Fruit fly (Drosophila melanogaster) whole organism, embryonic: ENCODE measurements around the gene CG13949.
A peak's percentile ranks its signal among the peaks of the same experiment; 100 is the strongest.

ENCODE experiments used
- Ada2b ChIP-seq: fragments of 200-800 bp; sonication (Bioruptor generic); IDR thresholded peaks from 2 replicates; pipeline ENCODE4 v1.3.6; 2022; ENCODE audit warnings: missing biosample characterization, missing genetic modification characterization
- Adf1 ChIP-seq: fragments of 200-800 bp; sonication (Bioruptor generic); IDR thresholded peaks from 2 replicates; pipeline ENCODE4 v1.3.6; 2022; ENCODE audit warnings: missing biosample characterization, missing genetic modification characterization
- CG10147 ChIP-seq: fragments of 200-800 bp; sonication (Bioruptor generic); optimal IDR thresholded peaks from 2 replicates; lab custom pipeline; 2019; ENCODE audit warnings: missing biosample characterization, mild to moderate bottlenecking, missing genetic modification characterization, moderate library complexity
- CG10209 ChIP-seq: fragments of 200-800 bp; sonication (Bioruptor generic); optimal IDR thresholded peaks from 3 replicates; lab custom pipeline; 2017; ENCODE audit warnings: missing biosample characterization, mild to moderate bottlenecking, missing genetic modification characterization, missing genetic modification reagents
- CG11723 ChIP-seq: fragments of 200-800 bp; sonication (Bioruptor generic); optimal IDR thresholded peaks from 2 replicates; lab custom pipeline; 2017; ENCODE audit warnings: missing biosample characterization, mild to moderate bottlenecking, missing genetic modification characterization
- CG12104 ChIP-seq: fragments of 200-800 bp; sonication (Bioruptor generic); optimal IDR thresholded peaks from 3 replicates; lab custom pipeline; 2016; ENCODE audit warnings: missing biosample characterization, missing genetic modification characterization
- CG12299 ChIP-seq: fragments of 200-800 bp; sonication (Bioruptor generic); optimal IDR thresholded peaks from 2 replicates; lab custom pipeline; 2018; ENCODE audit warnings: missing biosample characterization, mild to moderate bottlenecking, missing genetic modification characterization
- CG12942 ChIP-seq: fragments of 200-800 bp; sonication (Bioruptor generic); optimal IDR thresholded peaks from 3 replicates; lab custom pipeline; 2016; ENCODE audit warnings: missing biosample characterization, missing genetic modification characterization
- CG13123 ChIP-seq: fragments of 200-800 bp; sonication (Bioruptor generic); optimal IDR thresholded peaks from 2 replicates; lab custom pipeline; 2016; ENCODE audit warnings: missing biosample characterization, missing genetic modification characterization
- CG13296 ChIP-seq: fragments of 200-800 bp; sonication (Bioruptor generic); optimal IDR thresholded peaks from 3 replicates; lab custom pipeline; 2018; ENCODE audit warnings: missing biosample characterization, mild to moderate bottlenecking, missing genetic modification characterization
- CG13424 ChIP-seq: fragments of 200-800 bp; sonication (Bioruptor generic); optimal IDR thresholded peaks from 2 replicates; lab custom pipeline; 2019; ENCODE audit warnings: missing biosample characterization, mild to moderate bottlenecking, missing genetic modification characterization, moderate library complexity
- CG15011 ChIP-seq: fragments of 200-800 bp; sonication (Bioruptor generic); optimal IDR thresholded peaks from 3 replicates; lab custom pipeline; 2018; ENCODE audit warnings: missing biosample characterization, mild to moderate bottlenecking, missing genetic modification characterization
- CG1529 ChIP-seq: fragments of 200-800 bp; sonication (Bioruptor generic); optimal IDR thresholded peaks from 3 replicates; lab custom pipeline; 2018; ENCODE audit warnings: missing biosample characterization, missing genetic modification characterization
- CG17568 ChIP-seq: fragments of 200-800 bp; sonication (Bioruptor generic); optimal IDR thresholded peaks from 2 replicates; lab custom pipeline; 2018; ENCODE audit warnings: missing biosample characterization, mild to moderate bottlenecking, missing genetic modification characterization, moderate library complexity
- CG18599 ChIP-seq: fragments of 200-800 bp; sonication (Bioruptor generic); optimal IDR thresholded peaks from 3 replicates; lab custom pipeline; 2017; ENCODE audit warnings: missing biosample characterization, missing genetic modification characterization, mild to moderate bottlenecking, moderate library complexity, missing genetic modification reagents
- CG18619 ChIP-seq: fragments of 200-800 bp; sonication (Bioruptor generic); optimal IDR thresholded peaks from 3 replicates; lab custom pipeline; 2017; ENCODE audit warnings: missing biosample characterization, mild to moderate bottlenecking, missing genetic modification characterization
- CG2120 ChIP-seq: fragments of 200-800 bp; sonication (Bioruptor generic); optimal IDR thresholded peaks from 3 replicates; lab custom pipeline; 2016; ENCODE audit warnings: missing biosample characterization, missing genetic modification characterization
- CG2712 ChIP-seq: fragments of 200-800 bp; optimal IDR thresholded peaks from 3 replicates; lab custom pipeline; 2019; ENCODE audit warnings: missing biosample characterization, mild to moderate bottlenecking, missing genetic modification characterization, moderate library complexity
- CG33557 ChIP-seq: fragments of 200-800 bp; sonication (Bioruptor generic); optimal IDR thresholded peaks from 2 replicates; lab custom pipeline; 2019; ENCODE audit warnings: missing biosample characterization, mild to moderate bottlenecking, missing genetic modification characterization, moderate library complexity
- CG6272 ChIP-seq: fragments of 200-800 bp; sonication (Bioruptor generic); IDR thresholded peaks from 2 replicates; pipeline ENCODE4 v1.3.6; 2022; ENCODE audit warnings: missing biosample characterization, missing genetic modification characterization
- CG6654 ChIP-seq: fragments of 200-800 bp; sonication (Bioruptor generic); optimal IDR thresholded peaks from 2 replicates; lab custom pipeline; 2017; ENCODE audit warnings: missing biosample characterization, mild to moderate bottlenecking, missing genetic modification characterization
- CG6791 ChIP-seq: fragments of 200-800 bp; sonication (Bioruptor generic); IDR thresholded peaks from 3 replicates; pipeline ENCODE4 v1.3.6; 2022; ENCODE audit warnings: missing biosample characterization, missing genetic modification characterization; ENCODE audit not compliant: partially characterized antibody
- CG9727 ChIP-seq: fragments of 200-800 bp; sonication (Bioruptor generic); optimal IDR thresholded peaks from 3 replicates; lab custom pipeline; 2017; ENCODE audit warnings: missing biosample characterization, mild to moderate bottlenecking, missing genetic modification characterization
- CG9817 ChIP-seq: fragments of 200-800 bp; sonication (Bioruptor generic); optimal IDR thresholded peaks from 2 replicates; lab custom pipeline; 2018; ENCODE audit warnings: missing biosample characterization, mild to moderate bottlenecking, missing genetic modification characterization, moderate library complexity
- Dek ChIP-seq: fragments of 200-800 bp; sonication (Bioruptor generic); optimal IDR thresholded peaks from 3 replicates; lab custom pipeline; 2019; ENCODE audit warnings: missing biosample characterization, mild to moderate bottlenecking, missing genetic modification characterization, moderate library complexity
- Dip2 ChIP-seq: fragments of 200-800 bp; sonication (Bioruptor generic); IDR thresholded peaks from 2 replicates; pipeline ENCODE4 v1.3.6; 2022; ENCODE audit warnings: missing biosample characterization, missing genetic modification characterization
- Dp ChIP-seq: fragments of 200-800 bp; sonication (Bioruptor generic); optimal IDR thresholded peaks from 2 replicates; lab custom pipeline; 2018; ENCODE audit warnings: missing biosample characterization, mild to moderate bottlenecking, missing genetic modification characterization, moderate library complexity
- H15 ChIP-seq: fragments of 200-800 bp; sonication (Bioruptor generic); IDR thresholded peaks from 3 replicates; pipeline ENCODE4 v1.3.6; 2022; ENCODE audit warnings: missing biosample characterization, missing genetic modification characterization
- HLHmδ ChIP-seq: fragments of 200-800 bp; sonication (Bioruptor generic); optimal IDR thresholded peaks from 2 replicates; lab custom pipeline; 2018; ENCODE audit warnings: missing biosample characterization, mild to moderate bottlenecking, missing genetic modification characterization, moderate library complexity
- Hey ChIP-seq: fragments of 200-800 bp; sonication (Bioruptor generic); optimal IDR thresholded peaks from 3 replicates; lab custom pipeline; 2018; ENCODE audit warnings: missing biosample characterization, mild to moderate bottlenecking, missing genetic modification characterization
- Med ChIP-seq: fragments of 200-800 bp; sonication (Bioruptor generic); peaks from one replicate; lab custom pipeline; 2016; ENCODE audit warnings: missing biosample characterization, missing genetic modification characterization, mild to moderate bottlenecking, inconsistent platforms, moderate library complexity
- NC2α ChIP-seq: fragments of 200-800 bp; sonication (Bioruptor generic); optimal IDR thresholded peaks from 2 replicates; lab custom pipeline; 2016; ENCODE audit warnings: missing biosample characterization, missing genetic modification characterization
- NC2β ChIP-seq: fragments of 200-800 bp; sonication (Bioruptor generic); optimal IDR thresholded peaks from 2 replicates; lab custom pipeline; 2016; ENCODE audit warnings: missing biosample characterization, missing genetic modification characterization
- Nf-YA ChIP-seq: fragments of 200-800 bp; sonication (Bioruptor generic); IDR thresholded peaks from 2 replicates; pipeline ENCODE4 v1.3.6; 2022; ENCODE audit warnings: missing biosample characterization, missing genetic modification characterization
- Oaz ChIP-seq: fragments of 200-800 bp; sonication (Bioruptor generic); IDR thresholded peaks from 2 replicates; pipeline ENCODE4 v1.3.6; 2022; ENCODE audit warnings: missing biosample characterization, missing genetic modification characterization
- Optix ChIP-seq: fragments of 200-800 bp; sonication (Bioruptor generic); IDR thresholded peaks from 3 replicates; pipeline ENCODE4 v1.3.6; 2022; ENCODE audit warnings: missing biosample characterization, missing genetic modification characterization
- Sox100B ChIP-seq: fragments of 200-800 bp; sonication (Bioruptor generic); optimal IDR thresholded peaks from 3 replicates; lab custom pipeline; 2018; ENCODE audit warnings: missing biosample characterization, mild to moderate bottlenecking, missing genetic modification characterization
- az2 ChIP-seq: fragments of 200-800 bp; sonication (Bioruptor generic); optimal IDR thresholded peaks from 3 replicates; lab custom pipeline; 2016; ENCODE audit warnings: missing biosample characterization, missing genetic modification characterization
- br ChIP-seq: fragments of >200 bp; optimal IDR thresholded peaks from 2 replicates; lab custom pipeline; 2017
- crc ChIP-seq: fragments of 200-800 bp; sonication (Bioruptor generic); optimal IDR thresholded peaks from 2 replicates; lab custom pipeline; 2016; ENCODE audit warnings: missing biosample characterization, missing genetic modification characterization
- dan ChIP-seq: fragments of 200-800 bp; sonication (Bioruptor generic); IDR thresholded peaks from 2 replicates; pipeline ENCODE4 v1.3.6; 2022; ENCODE audit warnings: missing biosample characterization, missing genetic modification characterization
- esg ChIP-seq: fragments of 200-800 bp; sonication (Bioruptor generic); conservative IDR thresholded peaks from 2 replicates; pipeline ENCODE4 v1.3.6; 2022; ENCODE audit warnings: missing biosample characterization, missing genetic modification characterization
- gsb-n ChIP-seq: fragments of 200-800 bp; sonication (Bioruptor generic); optimal IDR thresholded peaks from 3 replicates; lab custom pipeline; 2018; ENCODE audit warnings: missing biosample characterization, mild to moderate bottlenecking, missing genetic modification characterization
- jing ChIP-seq: fragments of 200-800 bp; sonication (Bioruptor generic); optimal IDR thresholded peaks from 2 replicates; lab custom pipeline; 2018; ENCODE audit warnings: missing biosample characterization, mild to moderate bottlenecking, missing genetic modification characterization
- jumu ChIP-seq: fragments of 200-800 bp; sonication (Bioruptor generic); optimal IDR thresholded peaks from 3 replicates; lab custom pipeline; 2016; ENCODE audit warnings: missing biosample characterization, missing genetic modification characterization
- klu ChIP-seq: fragments of 200-800 bp; sonication (Bioruptor generic); IDR thresholded peaks from 2 replicates; pipeline ENCODE4 v1.3.6; 2022; ENCODE audit warnings: missing biosample characterization, missing genetic modification characterization
- mirr ChIP-seq: fragments of 200-800 bp; sonication (Bioruptor generic); optimal IDR thresholded peaks from 3 replicates; lab custom pipeline; 2018; ENCODE audit warnings: missing biosample characterization, mild to moderate bottlenecking, missing genetic modification characterization
- ranshi ChIP-seq: fragments of 200-800 bp; sonication (Bioruptor generic); IDR thresholded peaks from 2 replicates; pipeline ENCODE4 v1.3.6; 2022; ENCODE audit warnings: missing biosample characterization, missing genetic modification characterization
- ro ChIP-seq: fragments of 200-800 bp; sonication (Bioruptor generic); IDR thresholded peaks from 2 replicates; pipeline ENCODE4 v1.3.6; 2022; ENCODE audit warnings: missing biosample characterization, missing genetic modification characterization
- tap ChIP-seq: fragments of 200-800 bp; optimal IDR thresholded peaks from 3 replicates; lab custom pipeline; 2019; ENCODE audit warnings: missing biosample characterization, mild to moderate bottlenecking, missing genetic modification characterization, moderate library complexity
- tx ChIP-seq: fragments of 200-800 bp; sonication (Bioruptor generic); optimal IDR thresholded peaks from 2 replicates; lab custom pipeline; 2016; ENCODE audit warnings: missing biosample characterization, missing genetic modification characterization
- vfl ChIP-seq: fragments of 200-800 bp; sonication (Bioruptor generic); optimal IDR thresholded peaks from 2 replicates; lab custom pipeline; 2016; ENCODE audit warnings: missing biosample characterization, missing genetic modification characterization

The CG13949 gene

dm6 chr2L:841708-842107 is 13.4 kb upstream of the CG13949 start (continued):
- no peak for TF ChIP-seq CG33557 (GFP tag; lab: Kevin White, UChicago)
- peak; percentile 39; the same call in 1 of the 2 replicates for TF ChIP-seq ro
- TF ChIP-seq CG12104 (GFP tag; lab: Kevin White, UChicago), result peak; percentile 30
- TF ChIP-seq CG6272, result peak; percentile 70
- TF ChIP-seq Adf1 (GFP tag; lab: Robert Waterston, UW), result peak; percentile 57; the same call in 1 of the 2 replicates
- peak; percentile 57 for TF ChIP-seq CG10147 (GFP tag; lab: Kevin White, UChicago)
- no peak for TF ChIP-seq CG13123
- TF ChIP-seq NC2β (GFP tag; lab: Kevin White, UChicago), result peak; percentile 50
- TF ChIP-seq vfl, result peak; percentile 75
- peak; percentile 33 for TF ChIP-seq jumu (GFP tag; lab: Kevin White, UChicago)
- peak; percentile 17 for TF ChIP-seq Sox100B (GFP tag; lab: Kevin White, UChicago)
- peak; percentile 69 for TF ChIP-seq CG13296 (GFP tag; lab: Kevin White, UChicago)
- peak; percentile 58 for TF ChIP-seq CG13424 (tag; lab: Kevin White, UChicago)
- TF ChIP-seq klu, result peak; percentile 77
- peak; percentile 56 for TF ChIP-seq CG12942 (GFP tag; lab: Kevin White, UChicago)
- peak; percentile 36 for TF ChIP-seq tap (tag; lab: Kevin White, UChicago)
- TF ChIP-seq CG9817 (tag; lab: Kevin White, UChicago), result peak; percentile 66
- TF ChIP-seq Oaz, result peak; percentile 73
- TF ChIP-seq jing (GFP tag; lab: Kevin White, UChicago), result no peak
- TF ChIP-seq CG11723 (GFP tag; lab: Kevin White, UChicago), result peak; percentile 54
- TF ChIP-seq CG18599 (GFP tag; lab: Kevin White, UChicago), result peak; percentile 85
- TF ChIP-seq br (lab: Kevin White, UChicago), result no peak
- peak; percentile 49 for TF ChIP-seq mirr
- TF ChIP-seq Dek (tag; lab: Kevin White, UChicago), result peak; percentile 68
- no peak for TF ChIP-seq Dip2 (GFP tag; lab: Robert Waterston, UW)
- no peak for TF ChIP-seq crc (GFP tag; lab: Kevin White, UChicago)
- TF ChIP-seq NC2α (GFP tag; lab: Kevin White, UChicago), result no peak
- TF ChIP-seq gsb-n (tag; lab: Kevin White, UChicago), result no peak
- TF ChIP-seq CG6791, result no peak
- peak; percentile 82 for TF ChIP-seq Ada2b (GFP tag; lab: Robert Waterston, UW)
- TF ChIP-seq CG6654 (GFP tag; lab: Kevin White, UChicago), result peak; percentile 39
- TF ChIP-seq HLHmδ (GFP tag; lab: Kevin White, UChicago), result no peak
- no peak for TF ChIP-seq CG12299 (tag; lab: Kevin White, UChicago)
- TF ChIP-seq CG10209, result peak; percentile 67
- TF ChIP-seq tx (GFP tag; lab: Kevin White, UChicago), result peak; percentile 51
- TF ChIP-seq H15 (GFP tag; lab: Robert Waterston, UW), result peak; percentile 74; the same call in 2 of the 3 replicates
- TF ChIP-seq CG18619 (GFP tag; lab: Kevin White, UChicago), result peak; percentile 54
- TF ChIP-seq CG1529 (GFP tag; lab: Kevin White, UChicago), result peak; percentile 23
- TF ChIP-seq CG2712 (tag; lab: Kevin White, UChicago), result peak; percentile 68
- TF ChIP-seq Dp (GFP tag; lab: Kevin White, UChicago), result no peak
- TF ChIP-seq esg (GFP tag; lab: Robert Waterston, UW), result peak; percentile 84
- TF ChIP-seq az2, result peak; percentile 62
- TF ChIP-seq CG17568 (GFP tag; lab: Kevin White, UChicago), result peak; percentile 18
- peak; percentile 93 for TF ChIP-seq Med (GFP tag; lab: Kevin White, UChicago)
- TF ChIP-seq Nf-YA (GFP tag; lab: Robert Waterston, UW), result no peak
- no peak for TF ChIP-seq dan
- peak; percentile 82 for TF ChIP-seq ranshi
- TF ChIP-seq Optix (GFP tag; lab: Robert Waterston, UW), result peak; percentile 59; the same call in 1 of the 3 replicates
- peak; percentile 90 for TF ChIP-seq CG2120 (GFP tag; lab: Kevin White, UChicago)
- TF ChIP-seq Hey (tag; lab: Kevin White, UChicago), result no peak
- TF ChIP-seq CG15011 (GFP tag; lab: Kevin White, UChicago), result peak; percentile 43
- peak; percentile 65 for TF ChIP-seq CG9727 (GFP tag; lab: Kevin White, UChicago)
